Fruit fly (Drosophila melanogaster): ENCODE measurements around the gene Obp19b.

dm6 chrX:20466382-20466928 lies 49.9 kb downstream of the Obp19b start:
- TF ChIP-seq CG11617 (GFP tag; optimal IDR thresholded peaks at IDR 0.05) (no peak), toe (GFP tag; optimal IDR thresholded peaks at IDR 0.05) (no peak), cic (GFP tag; optimal IDR thresholded peaks at IDR 0.05) (no peak), cnc (optimal IDR thresholded peaks at IDR 0.05) (no peak), tj (GFP tag; optimal IDR thresholded peaks at IDR 0.05) (peak; percentile 36), kay (GFP tag; ENCODE audit: borderline replicate concordance) (no peak), CG5204 (GFP tag; optimal IDR thresholded peaks at IDR 0.05) (no peak)
